Fruit fly (Drosophila melanogaster): ENCODE results near the gene Ide.
A peak's percentile ranks its signal among the peaks of the same experiment; 100 is the strongest.

The Ide gene

DNA sequence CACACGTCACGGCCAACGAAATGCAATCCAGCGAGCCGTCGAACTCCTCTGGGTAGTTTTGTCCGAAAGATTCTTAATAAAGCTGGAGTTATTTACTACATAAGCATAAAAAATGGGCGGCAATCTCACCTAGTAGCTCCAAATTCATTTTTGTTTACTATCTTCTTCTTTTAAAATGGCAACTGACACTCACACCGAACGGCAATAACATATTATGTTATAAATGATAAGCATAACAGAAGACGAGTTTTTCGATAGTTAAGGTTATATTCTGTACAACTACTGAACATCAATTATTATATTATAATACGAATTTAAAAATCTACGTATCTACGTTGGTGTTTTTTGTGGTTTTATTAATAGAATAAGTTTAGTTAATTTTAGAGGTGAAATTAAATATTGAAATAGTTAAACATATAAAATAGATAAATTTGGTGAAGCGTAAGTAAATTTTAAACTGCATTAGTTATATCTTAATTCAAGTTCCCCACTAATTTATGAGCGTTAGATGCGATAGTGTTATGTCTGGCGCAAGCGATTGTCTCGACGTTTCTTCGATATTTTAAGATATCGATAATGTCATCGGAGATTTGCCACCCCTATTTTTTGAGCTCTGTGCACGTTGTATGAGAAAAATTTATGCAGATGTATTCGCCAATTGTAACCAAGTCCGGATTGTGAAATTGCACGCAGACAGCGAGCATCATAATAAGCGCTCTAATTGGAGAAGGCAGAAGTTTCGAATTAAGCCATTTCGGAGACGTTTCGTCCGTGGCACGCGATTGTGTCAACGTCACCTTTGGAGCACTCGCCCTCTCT, 27.7 kb downstream of the Ide start, which contains the start of the genes Rbbp5 and eRF1 (continued):
- TF ChIP-seq Hr39 (GFP tag; optimal IDR thresholded peaks at IDR 0.05), result no peak
- TF ChIP-seq Lpt (GFP tag; optimal IDR thresholded peaks at IDR 0.05), result peak; percentile 4
- peak; percentile 24 for TF ChIP-seq Eip93F (GFP tag; optimal IDR thresholded peaks at IDR 0.05)
- peak; percentile 82 for TF ChIP-seq svp (GFP tag)
- TF ChIP-seq CG11294 (GFP tag; IDR thresholded peaks at IDR 0.05), result peak; percentile 45; the same call in 1 of the 2 replicates
- TF ChIP-seq CG3032 (tag; optimal IDR thresholded peaks at IDR 0.05), result peak; percentile 76
- no peak for TF ChIP-seq vri (GFP tag; optimal IDR thresholded peaks at IDR 0.05)
- peak; percentile 72 for TF ChIP-seq CG31627 (GFP tag; optimal IDR thresholded peaks at IDR 0.05)
- peak in 1 of 2 experiments; percentile 1 for TF ChIP-seq ss (GFP tag; optimal IDR thresholded peaks at IDR 0.05)
- TF ChIP-seq Blimp-1 (GFP tag; optimal IDR thresholded peaks at IDR 0.05), result no peak
- peak; percentile 53 for TF ChIP-seq net (GFP tag; optimal IDR thresholded peaks at IDR 0.05)
- peak; percentile 81 for TF ChIP-seq CG10631 (GFP tag; optimal IDR thresholded peaks at IDR 0.05)
- TF ChIP-seq CG16779 (tag; optimal IDR thresholded peaks at IDR 0.05), result no peak
- peak; percentile 73 for TF ChIP-seq CG3919 (GFP tag; optimal IDR thresholded peaks at IDR 0.05)
- TF ChIP-seq fd85E (GFP tag; optimal IDR thresholded peaks at IDR 0.05), result no peak
- peak; percentile 4 for TF ChIP-seq CG9139 (GFP tag; optimal IDR thresholded peaks at IDR 0.05)
- peak; percentile 66 for TF ChIP-seq Met (GFP tag; optimal IDR thresholded peaks at IDR 0.05)
- TF ChIP-seq spab (GFP tag; optimal IDR thresholded peaks at IDR 0.05), result no peak
- TF ChIP-seq OdsH (GFP tag; optimal IDR thresholded peaks at IDR 0.05), result peak; percentile 79
- no peak for TF ChIP-seq Hr38 (GFP tag; optimal IDR thresholded peaks at IDR 0.05)
- TF ChIP-seq esn (GFP tag; optimal IDR thresholded peaks at IDR 0.05), result peak; percentile 76
- no peak for TF ChIP-seq fd59A (GFP tag; optimal IDR thresholded peaks at IDR 0.05)
- TF ChIP-seq Ets96B (tag; optimal IDR thresholded peaks at IDR 0.05), result peak; percentile 53
- TF ChIP-seq CG7368 (GFP tag; optimal IDR thresholded peaks at IDR 0.05), result peak; percentile 39
- peak; percentile 76 for TF ChIP-seq acj6 (GFP tag; optimal IDR thresholded peaks at IDR 0.05)
- TF ChIP-seq fkh (GFP tag; optimal IDR thresholded peaks at IDR 0.05), result peak; percentile 56
- no peak for TF ChIP-seq CG6808 (GFP tag; optimal IDR thresholded peaks at IDR 0.05)
- no peak for TF ChIP-seq CG4318 (GFP tag; optimal IDR thresholded peaks at IDR 0.05)
- peak; percentile 63 for TF ChIP-seq CG6854 (GFP tag; optimal IDR thresholded peaks at IDR 0.05)
- peak; percentile 46 for TF ChIP-seq Sox14 (GFP tag; optimal IDR thresholded peaks at IDR 0.05)
- TF ChIP-seq CG15336 (GFP tag; IDR thresholded peaks at IDR 0.05), result no peak; the same call in none of the 2 replicates
- TF ChIP-seq Sox15 (GFP tag; optimal IDR thresholded peaks at IDR 0.05), result peak; percentile 51
- peak; percentile 73 for TF ChIP-seq Hr4 (GFP tag; optimal IDR thresholded peaks at IDR 0.05)
- peak; percentile 23 for TF ChIP-seq CG11762 (GFP tag; optimal IDR thresholded peaks at IDR 0.05; ENCODE audit: insufficient read depth)
- TF ChIP-seq CG8319 (GFP tag; optimal IDR thresholded peaks at IDR 0.05), result peak; percentile 36
- TF ChIP-seq Smox (GFP tag; optimal IDR thresholded peaks at IDR 0.05), result peak; percentile 71
- peak; percentile 33 for TF ChIP-seq Eip75B (GFP tag; optimal IDR thresholded peaks at IDR 0.05)
- TF ChIP-seq Sox102F (GFP tag; optimal IDR thresholded peaks at IDR 0.05), result peak; percentile 69
- peak; percentile 31 for TF ChIP-seq CG34406 (GFP tag; optimal IDR thresholded peaks at IDR 0.05)
- peak; percentile 45 for TF ChIP-seq CG8632 (GFP tag; optimal IDR thresholded peaks at IDR 0.05)

DNA sequence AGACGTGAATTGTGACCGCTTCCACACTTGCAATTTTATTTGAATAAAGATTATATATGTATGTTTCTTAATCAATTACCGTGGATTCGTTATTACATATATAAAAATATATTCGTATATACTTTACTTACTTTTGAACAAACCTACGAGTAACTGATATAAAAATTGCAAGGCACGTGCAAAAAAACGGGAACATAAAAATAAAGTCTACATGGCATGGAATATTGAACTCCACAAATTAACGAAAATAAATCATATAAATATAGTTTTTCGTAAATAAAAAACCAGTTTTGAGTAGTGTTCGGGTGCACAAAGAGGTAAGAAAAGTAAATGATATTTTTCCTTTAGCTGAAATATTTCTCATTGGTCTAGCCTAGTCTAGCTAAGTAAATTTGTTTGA, 33.4 kb downstream of the Ide start, which contains the start of gene Spn77Bc:
Gene Spn77Bc, plus strand, starts transcription at position 301 of the 400 bp plus-strand sequence.
- TF ChIP-seq CG15336 (GFP tag; IDR thresholded peaks at IDR 0.05), result no peak
- TF ChIP-seq svp (GFP tag), result no peak
- no peak for TF ChIP-seq salr (GFP tag; optimal IDR thresholded peaks at IDR 0.05)
- TF ChIP-seq Gug (GFP tag; IDR thresholded peaks at IDR 0.05), result no peak
- no peak for TF ChIP-seq CG1621 (tag; optimal IDR thresholded peaks at IDR 0.05)
- no peak for TF ChIP-seq CG6808 (GFP tag; optimal IDR thresholded peaks at IDR 0.05)
- no peak for TF ChIP-seq dac (GFP tag; optimal IDR thresholded peaks at IDR 0.05)
- no peak for TF ChIP-seq CG8119 (GFP tag; IDR thresholded peaks at IDR 0.05)
- TF ChIP-seq cyc (GFP tag; optimal IDR thresholded peaks at IDR 0.05), result no peak
- no peak for TF ChIP-seq CG6163 (GFP tag; IDR thresholded peaks at IDR 0.05)
- no peak for TF ChIP-seq Ets21C (GFP tag; optimal IDR thresholded peaks at IDR 0.05)
- TF ChIP-seq CG32006 (GFP tag; optimal IDR thresholded peaks at IDR 0.05), result no peak
- TF ChIP-seq Hr38 (GFP tag; optimal IDR thresholded peaks at IDR 0.05), result no peak
- TF ChIP-seq Hr39 (GFP tag; optimal IDR thresholded peaks at IDR 0.05), result no peak
- no peak for TF ChIP-seq CG11902 (GFP tag; optimal IDR thresholded peaks at IDR 0.05)
- no peak for TF ChIP-seq Blimp-1 (GFP tag; optimal IDR thresholded peaks at IDR 0.05)

Data from whole organism, prepupa.